Worm (Caenorhabditis elegans) whole organism, young adult: ENCODE results near the gene C29E4.17.

ENCODE experiments used
- B0336.3 ChIP-seq: fragments of 200-800 bp; sonication (Bioruptor generic); IDR thresholded peaks from 2 replicates; pipeline ENCODE4 v1.3.6; 2022; ENCODE audit warnings: missing genetic modification characterization, missing compliant biosample characterization
- aptf-3 ChIP-seq: fragments of 200-800 bp; sonication (Bioruptor generic); IDR thresholded peaks from 2 replicates; pipeline ENCODE4 v1.3.6; 2022; ENCODE audit warnings: missing genetic modification characterization, missing compliant biosample characterization
- egl-44 ChIP-seq: fragments of 200-800 bp; sonication (Bioruptor generic); IDR thresholded peaks from 2 replicates; pipeline ENCODE4 v1.3.6; 2022; ENCODE audit warnings: missing genetic modification reagents, missing genetic modification characterization, missing compliant biosample characterization
- gei-17 ChIP-seq: fragments of 200-800 bp; sonication (Bioruptor generic); optimal IDR thresholded peaks from 2 replicates; lab custom pipeline; 2018; ENCODE audit warnings: mild to moderate bottlenecking, missing genetic modification characterization, missing compliant biosample characterization
- him-1 ChIP-seq: sonication (generic microtip); optimal IDR thresholded peaks from 2 replicates; lab custom pipeline; 2016; ENCODE audit warnings: missing genotype, missing genetic modification reagents, missing genetic modification characterization, missing compliant biosample characterization
- lag-1 ChIP-seq: fragments of 200-800 bp; sonication (Bioruptor generic); IDR thresholded peaks from 2 replicates; pipeline ENCODE4 v1.3.6; 2022; ENCODE audit warnings: missing genetic modification reagents, missing genetic modification characterization, missing compliant biosample characterization
- lsy-27 ChIP-seq: sonication (generic microtip); optimal IDR thresholded peaks from 2 replicates; lab custom pipeline; 2017; ENCODE audit warnings: missing genetic modification characterization, mild to moderate bottlenecking, missing compliant biosample characterization, antibody characterized with exemption, missing genotype, borderline replicate concordance; ENCODE audit not compliant: insufficient read depth
- madf-10 ChIP-seq: sonication (generic microtip); optimal IDR thresholded peaks from 2 replicates; lab custom pipeline; 2016; ENCODE audit warnings: mild to moderate bottlenecking, missing genetic modification characterization, missing compliant biosample characterization
- madf-6 ChIP-seq: fragments of 200-800 bp; sonication (Bioruptor generic); IDR thresholded peaks from 2 replicates; pipeline ENCODE4 v1.3.6; 2022; ENCODE audit warnings: missing genetic modification reagents, missing genetic modification characterization, missing compliant biosample characterization

DNA sequence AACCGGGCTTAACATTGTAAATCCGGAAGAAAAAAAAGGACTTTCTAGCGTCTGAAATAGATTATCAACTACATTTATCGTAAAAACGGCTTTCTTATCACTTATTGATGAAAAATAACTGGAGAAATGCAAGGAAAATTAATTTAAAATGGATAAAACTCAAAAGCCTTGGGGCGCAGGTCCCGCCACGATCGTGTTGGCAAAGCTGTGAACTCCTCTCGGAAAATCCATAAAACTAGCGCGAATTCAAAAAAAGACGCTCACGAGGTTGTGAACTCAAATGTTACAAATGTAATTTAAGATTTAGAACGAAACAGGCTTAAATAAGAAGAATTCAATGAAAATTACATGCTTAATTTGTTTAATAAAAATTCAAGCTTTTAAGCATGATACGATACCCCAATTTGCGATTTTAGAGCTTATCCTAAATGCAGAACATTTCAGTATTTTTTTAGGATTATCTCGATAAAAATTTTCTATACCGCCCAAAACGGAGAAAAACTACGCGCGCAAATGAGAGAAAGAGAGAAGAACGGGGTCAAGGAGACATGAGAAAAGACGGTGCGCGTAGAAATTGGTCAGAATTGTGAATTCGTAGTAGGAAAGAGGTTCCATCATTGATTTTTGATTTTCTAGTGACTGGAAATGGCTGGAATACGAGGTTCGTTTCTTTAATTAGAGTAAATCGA lies 29.9 kb downstream of the C29E4.17 start, which contains the start of gene C29E4.15:
- no peak for TF ChIP-seq egl-44 (GFP tag; lab: Robert Waterston, UW)
- no peak for TF ChIP-seq gei-17 (GFP tag; lab: Kevin White, UChicago)
- TF ChIP-seq madf-6 (GFP tag; lab: Robert Waterston, UW) = peak; percentile 41; the same call in 1 of the 2 replicates
- no peak for TF ChIP-seq lsy-27 (tag; lab: Kevin White, UChicago)
- no peak for TF ChIP-seq aptf-3 (GFP tag; lab: Robert Waterston, UW)
- TF ChIP-seq madf-10 = no peak
- TF ChIP-seq B0336.3 (GFP tag; lab: Robert Waterston, UW) = no peak
- TF ChIP-seq lag-1 (GFP tag; lab: Robert Waterston, UW) = no peak
- TF ChIP-seq him-1 (tag; lab: Kevin White, UChicago) = no peak
